Fruit fly (Drosophila melanogaster): ENCODE data around the gene CG31676.

The CG31676 gene

DNA sequence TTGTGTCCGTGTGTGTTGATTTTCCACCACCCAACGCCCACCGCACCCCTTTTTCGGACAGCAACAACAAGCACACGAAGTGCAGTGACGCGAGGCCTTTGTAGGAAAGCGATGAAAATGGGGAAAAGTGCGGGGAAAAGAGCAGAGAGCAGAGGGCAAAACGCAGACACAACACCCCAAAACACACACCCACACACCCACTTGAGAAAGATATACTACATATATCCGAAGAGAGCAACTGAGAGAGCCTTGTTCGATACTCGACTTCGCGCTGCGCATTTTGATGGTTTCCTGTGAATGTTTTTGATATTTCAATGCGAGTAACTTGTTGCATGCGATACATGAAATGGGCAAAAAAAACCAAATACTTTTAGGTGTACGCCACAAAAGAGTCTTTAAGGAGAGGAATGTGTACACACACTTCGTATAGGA, 36.8 kb upstream of the CG31676 start:
- no peak for TF ChIP-seq CG34367 (tag; optimal IDR thresholded peaks at IDR 0.05)
- 0 out of 3 replicates have a peak, but pooled peaks have one; percentile 48 for TF ChIP-seq CG4496 (GFP tag; IDR thresholded peaks at IDR 0.05)
- TF ChIP-seq CG12605 (GFP tag; IDR thresholded peaks at IDR 0.05): peak; percentile 29; the same call in 1 of the 2 replicates

DNA sequence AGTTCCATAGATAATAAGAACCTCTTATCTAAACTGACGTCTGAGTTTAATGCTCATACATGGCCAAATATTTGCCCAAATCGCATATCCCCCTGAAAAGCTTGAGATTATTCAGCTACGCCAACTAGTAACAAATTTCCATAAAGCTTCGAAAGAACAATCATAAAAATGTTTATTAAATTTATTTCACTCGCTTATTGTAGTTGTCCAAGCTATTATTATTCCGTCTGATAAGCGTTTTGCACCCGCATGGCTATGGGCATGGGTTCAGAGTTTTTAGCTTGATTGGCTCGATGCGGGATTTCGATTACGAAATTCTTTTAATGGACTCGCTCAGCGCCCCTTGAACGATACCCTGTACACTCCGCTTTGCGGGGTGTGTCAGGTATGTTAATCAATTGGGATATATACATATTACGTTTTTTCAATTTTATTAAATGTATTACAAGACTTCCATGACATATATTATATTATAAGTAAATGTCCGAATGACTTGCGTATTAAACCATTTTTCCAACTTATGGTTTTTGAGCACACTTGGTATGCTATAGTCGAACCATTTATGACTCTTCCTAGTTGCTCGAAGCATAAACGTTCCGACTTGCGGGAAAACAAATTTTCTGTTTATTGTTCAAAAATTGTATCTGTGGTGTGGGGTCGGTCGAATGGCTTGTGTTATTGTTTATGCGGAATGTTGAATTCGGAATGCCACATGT, 34.8 kb upstream of the CG31676 start:
- TF ChIP-seq CG15710 (tag; optimal IDR thresholded peaks at IDR 0.05): peak; percentile 63
- TF ChIP-seq CG32121 (GFP tag; IDR thresholded peaks at IDR 0.05): peak; percentile 82
- no peak for TF ChIP-seq rn (GFP tag; IDR thresholded peaks at IDR 0.05)
- TF ChIP-seq Pif1A (GFP tag; optimal IDR thresholded peaks at IDR 0.05): peak; percentile 60
- TF ChIP-seq CG17806 (tag; optimal IDR thresholded peaks at IDR 0.05): peak; percentile 61
- peak; percentile 70 for TF ChIP-seq CG8159 (tag; optimal IDR thresholded peaks at IDR 0.05)
- TF ChIP-seq CG34367 (tag; optimal IDR thresholded peaks at IDR 0.05): peak; percentile 54
- peak; percentile 77 for TF ChIP-seq CG4496 (GFP tag; IDR thresholded peaks at IDR 0.05)
- peak; percentile 82 for TF ChIP-seq Ets98B (GFP tag; IDR thresholded peaks at IDR 0.05)
- TF ChIP-seq CG14655 (GFP tag; optimal IDR thresholded peaks at IDR 0.05): peak; percentile 61
- no peak for TF ChIP-seq CG13204 (GFP tag; optimal IDR thresholded peaks at IDR 0.05)
- TF ChIP-seq CG10348 (GFP tag; IDR thresholded peaks at IDR 0.05): no peak
- peak; percentile 32 for TF ChIP-seq D1 (tag; optimal IDR thresholded peaks at IDR 0.05)
- TF ChIP-seq Snoo (tag; optimal IDR thresholded peaks at IDR 0.05): peak; percentile 68
- peak; percentile 72 for TF ChIP-seq Pif1B (GFP tag; optimal IDR thresholded peaks at IDR 0.05)
- no peak for TF ChIP-seq EcR (GFP tag; optimal IDR thresholded peaks at IDR 0.05)
- peak; percentile 71 for TF ChIP-seq fd96Ca (GFP tag; IDR thresholded peaks at IDR 0.05)
- TF ChIP-seq CG9948 (tag; optimal IDR thresholded peaks at IDR 0.05): peak; percentile 50
- no peak for TF ChIP-seq gl (tag; optimal IDR thresholded peaks at IDR 0.05)
- peak; percentile 46 for TF ChIP-seq CG8301 (tag; optimal IDR thresholded peaks at IDR 0.05)
- 0 out of 2 replicates have a peak, but pooled peaks have one; percentile 26 for TF ChIP-seq CG12605 (GFP tag; IDR thresholded peaks at IDR 0.05)

DNA sequence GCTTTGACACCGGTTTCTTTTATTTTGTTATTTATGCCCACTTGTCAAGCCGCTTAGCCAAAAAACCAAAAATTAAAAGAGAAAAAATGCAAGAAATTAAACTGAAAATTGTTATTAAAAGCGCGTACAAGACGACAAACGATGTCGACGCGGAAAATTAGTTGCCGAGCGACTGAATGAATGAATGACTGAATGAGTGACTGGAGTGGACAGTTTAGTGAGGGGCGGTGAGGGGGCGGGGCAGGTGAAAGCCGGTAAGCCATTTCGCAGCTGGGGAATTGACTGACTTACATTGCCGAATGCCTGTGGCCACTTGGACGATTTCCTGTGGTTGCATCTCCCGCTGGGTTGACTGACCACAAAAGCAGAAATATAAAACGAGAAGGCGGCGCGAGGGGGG, 33.9 kb upstream of the CG31676 start:
- TF ChIP-seq Pif1B (GFP tag; optimal IDR thresholded peaks at IDR 0.05): no peak
- no peak for TF ChIP-seq CG8301 (tag; optimal IDR thresholded peaks at IDR 0.05)
- no peak for TF ChIP-seq CG10348 (GFP tag; IDR thresholded peaks at IDR 0.05)
- no peak for TF ChIP-seq CG34367 (tag; optimal IDR thresholded peaks at IDR 0.05)
- no peak for TF ChIP-seq CG14655 (GFP tag; optimal IDR thresholded peaks at IDR 0.05)
- no peak for TF ChIP-seq Snoo (tag; optimal IDR thresholded peaks at IDR 0.05)
- no peak for TF ChIP-seq CG17806 (tag; optimal IDR thresholded peaks at IDR 0.05)
- TF ChIP-seq Pif1A (GFP tag; optimal IDR thresholded peaks at IDR 0.05): no peak

DNA sequence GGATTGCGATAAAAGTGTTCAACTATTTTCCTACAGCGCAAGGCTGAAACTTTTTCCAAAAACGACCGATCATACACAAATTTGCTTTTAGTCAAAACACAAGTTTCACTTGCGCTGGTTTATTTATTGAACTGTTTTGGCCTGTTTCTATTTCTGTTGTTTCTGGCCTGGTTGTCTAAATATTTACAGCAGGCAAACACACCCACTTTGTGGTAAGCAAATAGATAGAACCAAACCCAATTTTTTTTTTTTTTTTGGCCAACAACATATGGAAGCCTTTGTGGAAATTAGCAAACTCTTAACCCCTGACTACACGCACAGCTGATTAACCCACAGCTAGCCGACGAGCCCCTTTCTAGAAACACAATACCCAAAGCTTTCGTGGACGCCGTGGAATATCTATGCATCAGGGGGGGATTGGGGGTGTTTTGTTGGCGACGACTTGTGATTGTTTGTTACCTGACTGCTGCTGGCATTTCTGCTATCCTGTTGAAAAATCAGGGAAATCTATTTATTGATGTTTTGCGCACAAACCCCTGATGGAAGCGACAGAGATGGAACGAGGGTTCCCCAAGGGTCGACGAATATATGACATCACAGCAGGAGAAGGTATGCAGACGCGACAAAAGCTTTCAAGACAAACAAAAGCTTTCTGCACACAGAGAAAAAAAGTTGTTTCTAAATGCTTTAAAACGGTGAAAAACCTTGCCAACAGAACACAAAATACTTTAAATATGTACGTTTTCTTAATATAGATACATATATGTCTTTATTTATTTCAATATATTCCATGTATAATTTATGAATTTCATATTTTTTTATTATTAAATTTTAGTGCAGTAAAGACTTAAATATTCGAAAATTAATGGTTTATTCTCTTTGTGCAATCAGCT, 32.7 kb upstream of the CG31676 start:
- TF ChIP-seq CG8159 (tag; optimal IDR thresholded peaks at IDR 0.05) (peak; percentile 63), CG34367 (tag; optimal IDR thresholded peaks at IDR 0.05) (no peak), CG9948 (tag; optimal IDR thresholded peaks at IDR 0.05) (peak; percentile 30), CG17806 (tag; optimal IDR thresholded peaks at IDR 0.05) (peak; percentile 14), CG14655 (GFP tag; optimal IDR thresholded peaks at IDR 0.05) (peak; percentile 27), CG13204 (GFP tag; optimal IDR thresholded peaks at IDR 0.05) (no peak), rn (GFP tag; IDR thresholded peaks at IDR 0.05) (no peak), EcR (GFP tag; optimal IDR thresholded peaks at IDR 0.05) (no peak), CG32121 (GFP tag; IDR thresholded peaks at IDR 0.05) (peak; percentile 42), Snoo (tag; optimal IDR thresholded peaks at IDR 0.05) (peak; percentile 3), Pif1A (GFP tag; optimal IDR thresholded peaks at IDR 0.05) (no peak), D1 (tag; optimal IDR thresholded peaks at IDR 0.05) (no peak), CG4496 (GFP tag; IDR thresholded peaks at IDR 0.05) (0 out of 3 replicates have a peak, but pooled peaks have one; percentile 8), fd96Ca (GFP tag; IDR thresholded peaks at IDR 0.05) (no peak), CG15710 (tag; optimal IDR thresholded peaks at IDR 0.05) (peak; percentile 25), Ets98B (GFP tag; IDR thresholded peaks at IDR 0.05) (peak; percentile 10; the same call in 1 of the 2 replicates), CG12605 (GFP tag; IDR thresholded peaks at IDR 0.05) (0 out of 2 replicates have a peak, but pooled peaks have one; percentile 27)

DNA sequence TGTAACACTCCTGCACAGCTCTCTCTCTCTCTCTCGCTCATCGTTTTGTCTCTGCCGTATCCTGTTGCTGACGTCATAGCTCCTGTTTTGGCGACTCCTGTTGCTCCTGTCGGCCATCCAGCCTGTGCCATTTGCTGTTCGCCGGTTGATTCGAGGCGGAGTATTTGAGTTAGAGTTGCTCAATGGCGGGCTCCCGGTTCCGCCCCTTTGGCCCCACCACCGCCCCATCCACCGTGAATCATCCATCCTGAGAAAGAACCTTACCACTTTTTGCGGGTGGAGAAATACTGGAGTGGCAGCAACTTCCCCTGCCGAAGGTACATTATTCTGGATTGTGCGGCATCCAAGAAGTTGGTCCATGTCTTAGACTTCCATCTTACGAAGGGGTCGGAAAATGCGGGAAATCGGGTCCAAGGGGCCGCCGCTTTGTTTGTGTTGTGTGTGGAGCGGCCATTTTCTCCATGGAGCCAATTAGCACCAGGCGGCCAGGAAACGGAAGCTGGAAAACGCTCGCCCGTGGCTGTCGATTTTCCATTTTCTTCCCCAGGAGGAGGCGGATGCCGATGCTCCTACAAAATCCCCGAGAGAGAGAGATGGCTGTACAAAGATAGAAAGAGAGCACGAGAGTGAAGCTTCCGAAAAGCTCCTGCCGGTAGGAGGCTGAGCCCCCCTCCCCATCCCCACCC, 31.9 kb upstream of the CG31676 start:
- TF ChIP-seq CG12605 (GFP tag; IDR thresholded peaks at IDR 0.05): no peak
- no peak for TF ChIP-seq D1 (tag; optimal IDR thresholded peaks at IDR 0.05)
- TF ChIP-seq CG8301 (tag; optimal IDR thresholded peaks at IDR 0.05): no peak
- TF ChIP-seq rn (GFP tag; IDR thresholded peaks at IDR 0.05): no peak
- no peak for TF ChIP-seq CG8159 (tag; optimal IDR thresholded peaks at IDR 0.05)

Data from whole organism, pupa.